Fruit fly (Drosophila melanogaster) whole organism: Measurements from ENCODE around the gene RabX4.

ENCODE experiments used
- CG8478 ChIP-seq: fragments of >200 bp; optimal IDR thresholded peaks from 2 replicates; lab custom pipeline; 2018; ENCODE audit warnings: inconsistent platforms
- Dll ChIP-seq: fragments of >200 bp; optimal IDR thresholded peaks from 2 replicates; lab custom pipeline; 2017
- EcR ChIP-seq, 2 experiments: fragments of >200 bp; optimal IDR thresholded peaks; 2 replicates each; lab custom pipeline; 2017; ENCODE audit warnings: missing biosample characterization in 2 of 2, missing genetic modification characterization in 2 of 2, missing genetic modification reagents in 2 of 2
- pan ChIP-seq: fragments of >200 bp; optimal IDR thresholded peaks from 2 replicates; lab custom pipeline; 2017
- psq ChIP-seq: fragments of >200 bp; optimal IDR thresholded peaks from 2 replicates; lab custom pipeline; 2017
- usp ChIP-seq: fragments of >200 bp; optimal IDR thresholded peaks from 2 replicates; lab custom pipeline; 2017; ENCODE audit warnings: missing biosample characterization, missing genetic modification characterization, mixed read lengths

The RabX4 gene

dm6 chr3R:24829887-24830351 is 1.7 kb upstream of the RabX4 start, which contains the start of the genes Kaz and CG43273:
TSS of gene Kaz (minus strand) at chr3R:24829959.
TSS of gene CG43273 (plus strand) at chr3R:24830301.
- no peak for TF ChIP-seq pan (lab: Kevin White, UChicago)
- no peak for TF ChIP-seq EcR (GFP tag; optimal IDR thresholded peaks at IDR 0.05; lab: Kevin White, UChicago)
- no peak for TF ChIP-seq CG8478 (lab: Kevin White, UChicago)
- TF ChIP-seq usp (GFP tag; lab: Kevin White, UChicago): no peak
- no peak for TF ChIP-seq psq
- TF ChIP-seq Dll (lab: Kevin White, UChicago): no peak

- no peak for TF ChIP-seq EcR (GFP tag; optimal IDR thresholded peaks at IDR 0.05; lab: Kevin White, UChicago)
- no peak for TF ChIP-seq usp (GFP tag; lab: Kevin White, UChicago)
- TF ChIP-seq pan (lab: Kevin White, UChicago): no peak
These were observed 2.7 kb downstream of the RabX4 start, which contains the start of gene niki for dm6 chr3R:24825548-24825947. TSS of gene niki (minus strand) at chr3R:24825648.

DNA sequence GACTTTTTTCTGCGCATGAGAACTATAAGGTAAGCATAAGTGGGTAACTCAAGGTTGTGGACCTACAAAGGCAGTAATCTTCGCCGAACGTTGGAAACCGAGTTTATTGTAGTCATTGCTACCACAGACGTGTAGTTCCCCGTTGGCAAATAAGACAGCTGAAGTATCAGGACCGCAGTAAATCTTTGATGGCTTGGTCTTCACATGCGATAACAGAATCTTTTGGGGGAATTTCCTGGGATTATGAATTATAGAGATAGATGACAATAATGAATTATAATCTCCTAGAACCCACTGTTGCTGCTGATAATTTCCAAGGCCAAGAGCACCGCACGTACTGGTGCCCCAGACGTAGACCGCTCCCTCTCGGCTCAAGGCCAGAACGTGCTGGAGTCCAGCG is 5.1 kb downstream of the RabX4 start:
- TF ChIP-seq psq: no peak
- TF ChIP-seq usp (GFP tag; lab: Kevin White, UChicago): no peak
- no peak for TF ChIP-seq Dll (lab: Kevin White, UChicago)
- no peak for TF ChIP-seq pan (lab: Kevin White, UChicago)
- no peak for TF ChIP-seq CG8478 (lab: Kevin White, UChicago)
- TF ChIP-seq EcR (GFP tag; optimal IDR thresholded peaks at IDR 0.05; lab: Kevin White, UChicago): no peak

DNA sequence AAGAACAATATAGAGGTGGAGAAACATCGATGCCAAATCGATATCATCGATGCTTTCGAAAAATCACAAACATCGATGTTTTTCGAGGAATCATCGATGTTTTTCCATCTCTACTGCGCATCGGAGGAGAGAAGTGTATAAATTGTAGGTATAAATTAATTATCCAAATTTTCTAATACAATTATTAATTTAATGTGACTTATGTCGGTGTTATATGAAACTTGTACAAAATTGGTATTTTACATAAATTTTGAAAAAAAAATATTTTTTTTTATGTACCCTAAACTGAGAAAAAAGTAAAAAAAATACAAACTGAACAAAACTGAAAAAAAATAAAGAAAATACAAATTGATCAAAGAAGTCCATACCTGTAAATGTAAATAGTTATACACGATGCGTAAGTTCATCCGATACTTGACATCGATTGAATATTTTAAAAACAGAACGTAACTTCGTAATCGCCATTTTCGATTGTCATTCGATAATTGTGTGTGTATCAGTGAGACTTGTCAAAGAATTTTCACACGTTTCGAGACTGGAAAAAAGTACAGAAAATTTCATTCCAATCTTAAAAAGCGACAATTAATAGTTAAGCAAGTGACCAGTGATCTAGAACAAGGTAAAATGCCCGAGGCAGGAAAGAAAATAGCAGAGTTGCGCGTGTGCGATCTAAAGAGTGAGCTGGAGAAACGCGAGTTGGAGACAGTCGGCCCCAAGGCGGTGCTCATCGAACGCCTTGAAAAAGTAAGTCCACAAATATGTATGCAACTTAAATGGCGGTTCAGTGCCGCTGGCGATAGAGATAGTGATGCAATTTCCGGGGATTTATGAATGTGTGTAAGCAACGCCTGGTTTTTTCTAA is 11.0 kb downstream of the RabX4 start, which contains the start of the genes CG5808 and Saf-B:
TSS of gene CG5808 (minus strand) at position 15 of the 862 bp plus-strand sequence.
TSS of gene Saf-B (plus strand) at position 472 of the 862 bp plus-strand sequence.
- TF ChIP-seq psq (no peak), EcR (GFP tag; optimal IDR thresholded peaks at IDR 0.05; lab: Kevin White, UChicago) (no peak), pan (lab: Kevin White, UChicago) (no peak), usp (GFP tag; lab: Kevin White, UChicago) (no peak), Dll (lab: Kevin White, UChicago) (no peak), CG8478 (lab: Kevin White, UChicago) (no peak)

dm6 chr3R:24813637-24814301 is 14.4 kb downstream of the RabX4 start, which contains the start of the genes lili and CG34150:
TSS of gene lili (minus strand) at chr3R:24814012.
TSS of gene CG34150 (plus strand) at chr3R:24814262.
- TF ChIP-seq Dll (lab: Kevin White, UChicago): no peak
- TF ChIP-seq pan (lab: Kevin White, UChicago): no peak
- no peak for TF ChIP-seq EcR (GFP tag; optimal IDR thresholded peaks at IDR 0.05; lab: Kevin White, UChicago)
- TF ChIP-seq psq: no peak
- no peak for TF ChIP-seq CG8478 (lab: Kevin White, UChicago)
- TF ChIP-seq usp (GFP tag; lab: Kevin White, UChicago): no peak

dm6 chr3R:24812987-24813636 is 15.1 kb downstream of the RabX4 start:
- TF ChIP-seq CG8478 (lab: Kevin White, UChicago): no peak
- no peak for TF ChIP-seq usp (GFP tag; lab: Kevin White, UChicago)
- no peak for TF ChIP-seq Dll (lab: Kevin White, UChicago)
- no peak for TF ChIP-seq pan (lab: Kevin White, UChicago)
- no peak for TF ChIP-seq psq
- TF ChIP-seq EcR (GFP tag; optimal IDR thresholded peaks at IDR 0.05; lab: Kevin White, UChicago): no peak

DNA sequence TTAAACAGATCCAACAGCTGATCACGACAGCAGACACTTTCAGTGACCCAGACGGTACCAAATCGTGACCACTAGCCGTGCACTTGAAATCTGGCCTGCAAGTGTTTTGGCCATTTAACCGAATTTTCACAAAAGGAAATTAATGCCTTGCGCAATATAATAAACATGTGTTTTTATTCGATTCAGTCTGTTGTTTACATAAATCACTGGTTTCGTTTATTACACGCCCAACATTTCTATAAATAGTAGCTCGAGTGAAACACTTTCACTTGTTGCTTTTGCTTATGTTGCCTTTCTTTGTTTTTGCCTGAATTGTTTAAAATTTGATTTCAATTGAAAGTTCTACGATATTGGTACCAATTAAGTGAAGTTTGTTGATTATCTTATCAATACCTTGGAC is 15.8 kb downstream of the RabX4 start:
- TF ChIP-seq CG8478 (lab: Kevin White, UChicago): no peak
- no peak for TF ChIP-seq psq
- no peak for TF ChIP-seq pan (lab: Kevin White, UChicago)
- no peak for TF ChIP-seq EcR (GFP tag; optimal IDR thresholded peaks at IDR 0.05; lab: Kevin White, UChicago)
- no peak for TF ChIP-seq Dll (lab: Kevin White, UChicago)
- no peak for TF ChIP-seq usp (GFP tag; lab: Kevin White, UChicago)

DNA sequence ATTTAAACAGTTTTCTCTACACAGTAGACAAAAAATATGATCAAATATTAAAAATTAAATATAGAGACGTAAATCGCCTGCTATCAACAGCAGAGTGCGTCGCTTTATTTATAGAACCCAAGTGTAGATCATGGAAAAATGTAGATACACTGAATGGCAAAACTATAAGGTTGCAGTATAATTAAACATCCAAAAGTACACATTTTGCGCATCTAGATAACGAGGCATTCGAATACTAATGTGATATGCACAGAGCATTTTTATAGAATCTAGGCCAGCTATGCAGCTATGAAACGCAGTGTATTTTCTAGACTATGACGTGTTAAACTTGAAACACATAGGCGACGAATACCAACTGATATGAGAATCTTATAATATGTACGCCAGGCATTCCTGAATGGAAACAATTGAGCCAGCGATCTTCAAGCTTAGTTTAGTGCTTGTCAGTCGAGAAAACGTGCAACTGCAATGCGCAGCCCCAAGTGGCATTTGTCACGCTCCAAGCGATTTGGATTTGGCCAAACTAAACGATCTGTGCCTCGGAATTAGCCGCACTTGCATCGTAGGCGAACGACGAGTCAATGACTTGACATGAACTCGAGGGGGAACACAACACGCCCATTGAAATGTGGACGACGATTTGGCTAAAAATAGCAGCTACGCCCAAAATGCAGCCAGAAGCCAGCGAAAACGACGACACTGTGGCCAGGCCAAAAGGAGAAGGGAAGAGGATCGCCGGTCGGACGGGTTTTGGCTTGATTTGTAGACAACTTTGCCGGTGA is 17.2 kb downstream of the RabX4 start:
- peak in 1 of 2 experiments; percentile 89 for TF ChIP-seq EcR (GFP tag; optimal IDR thresholded peaks at IDR 0.05; lab: Kevin White, UChicago)
- TF ChIP-seq CG8478 (lab: Kevin White, UChicago): no peak
- no peak for TF ChIP-seq psq
- no peak for TF ChIP-seq Dll (lab: Kevin White, UChicago)

DNA sequence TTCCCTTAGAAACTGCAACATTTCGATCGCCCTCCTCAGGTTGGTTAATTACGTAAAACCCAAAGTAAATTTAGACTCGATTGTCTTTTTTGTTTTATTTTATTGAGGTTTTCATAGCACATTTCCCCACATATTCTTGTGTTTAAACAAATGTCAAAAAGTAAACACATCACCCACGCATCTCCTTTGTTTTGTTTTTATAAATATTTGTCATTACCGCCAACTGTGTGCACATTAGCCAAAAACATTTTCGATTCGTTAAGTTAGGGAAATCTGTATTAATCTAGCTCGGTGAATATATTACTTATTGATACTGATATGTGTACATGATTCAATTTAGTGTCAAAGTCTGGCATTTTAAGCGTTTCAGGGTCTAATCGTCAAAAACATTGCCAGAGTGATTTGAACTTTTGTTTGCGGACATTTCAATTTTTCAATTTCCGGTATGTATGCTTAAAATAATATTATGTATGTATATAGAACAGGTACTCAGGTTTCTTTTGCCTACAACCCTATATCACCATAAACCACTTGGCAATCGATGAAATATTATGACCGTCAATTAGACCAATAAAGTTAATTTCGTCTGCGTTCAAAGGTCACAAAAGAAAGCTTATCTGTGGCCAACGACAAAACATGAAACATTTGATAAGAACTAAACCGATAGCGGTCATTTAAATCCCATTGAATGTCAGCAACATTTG is 18.5 kb downstream of the RabX4 start:
- TF ChIP-seq CG8478 (lab: Kevin White, UChicago): no peak
- TF ChIP-seq Dll (lab: Kevin White, UChicago): no peak

DNA sequence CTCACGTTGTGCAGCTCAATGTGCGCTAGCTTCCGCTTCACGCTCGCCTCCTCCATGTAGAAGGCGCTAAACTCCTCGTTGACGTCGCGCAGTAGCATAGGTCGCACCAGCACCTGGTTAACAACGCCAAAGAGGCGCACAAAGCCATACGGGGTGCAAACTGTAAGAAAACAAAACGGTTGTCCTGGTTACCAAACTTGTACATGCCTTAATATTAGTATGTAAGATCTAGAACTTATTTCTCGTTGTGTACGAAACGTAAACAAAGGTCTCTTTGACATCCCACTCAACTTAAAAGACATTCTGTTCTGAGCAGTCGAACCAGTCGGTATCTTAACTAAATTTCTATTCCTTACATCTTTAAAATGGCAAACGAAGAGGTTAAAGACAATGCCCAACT is 20.9 kb downstream of the RabX4 start, which contains the start of gene CG6980:
TSS of gene CG6980 (plus strand) at position 301 of the 400 bp plus-strand sequence.
- TF ChIP-seq pan (lab: Kevin White, UChicago) (no peak), Dll (lab: Kevin White, UChicago) (no peak), usp (GFP tag; lab: Kevin White, UChicago) (no peak), EcR (GFP tag; optimal IDR thresholded peaks at IDR 0.05; lab: Kevin White, UChicago) (no peak), psq (no peak), CG8478 (lab: Kevin White, UChicago) (no peak)
